Fruit fly (Drosophila melanogaster) Kc167 (cell line): ENCODE measurements around the gene CG13829.

Source experiments
- Myc ChIP-seq: fragments of >200 bp; optimal IDR thresholded peaks from 2 replicates; lab custom pipeline; 2017; ENCODE audit warnings: missing external identifiers
- Sin3A ChIP-seq: fragments of >200 bp; optimal IDR thresholded peaks from 2 replicates; lab custom pipeline; 2018; ENCODE audit warnings: missing external identifiers
- h ChIP-seq: fragments of >200 bp; optimal IDR thresholded peaks from 3 replicates; lab custom pipeline; 2018; ENCODE audit warnings: missing external identifiers
- insv ChIP-seq: fragments of >200 bp; optimal IDR thresholded peaks from 3 replicates; lab custom pipeline; 2018; ENCODE audit warnings: missing external identifiers
- psq ChIP-seq: fragments of >200 bp; optimal IDR thresholded peaks from 2 replicates; lab custom pipeline; 2017; ENCODE audit warnings: missing external identifiers
- ttk ChIP-seq: sonication (Bioruptor generic); optimal IDR thresholded peaks from 2 replicates; lab custom pipeline; 2017; ENCODE audit warnings: missing external identifiers

CG13829 gene

dm6 chr3R:23131341-23131884, 29.7 kb downstream of the CG13829 start:
- TF ChIP-seq insv (lab: Kevin White, UChicago): no peak
- TF ChIP-seq ttk (lab: Kevin White, UChicago): no peak
- TF ChIP-seq Myc (lab: Kevin White, UChicago): no peak
- no peak for TF ChIP-seq psq
- no peak for TF ChIP-seq h
- no peak for TF ChIP-seq Sin3A

dm6 chr3R:23130884-23131283, 30.3 kb downstream of the CG13829 start:
- TF ChIP-seq Myc (lab: Kevin White, UChicago) (no peak), ttk (lab: Kevin White, UChicago) (no peak), insv (lab: Kevin White, UChicago) (no peak), psq (no peak)

DNA sequence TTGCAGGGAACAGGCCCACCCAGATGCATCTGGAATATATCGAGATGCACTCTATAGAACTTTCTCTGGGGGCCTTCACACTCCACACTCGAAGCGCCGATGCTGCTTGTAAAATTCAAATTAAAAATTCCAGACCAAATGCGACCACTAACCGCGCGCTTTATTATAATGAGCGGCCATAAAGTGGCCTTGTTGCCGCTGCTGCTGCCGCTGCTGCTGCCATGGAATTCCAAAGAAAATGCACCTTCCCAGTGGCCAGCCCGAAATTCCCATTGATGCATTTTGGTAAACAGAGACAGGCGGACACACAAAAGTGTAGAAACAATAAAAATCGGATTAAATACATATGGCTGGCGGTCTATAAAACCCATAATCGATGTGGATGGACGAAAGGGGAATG, 31.0 kb downstream of the CG13829 start:
- TF ChIP-seq psq (no peak), ttk (lab: Kevin White, UChicago) (no peak), h (no peak), insv (lab: Kevin White, UChicago) (no peak), Myc (lab: Kevin White, UChicago) (no peak), Sin3A (no peak)

DNA sequence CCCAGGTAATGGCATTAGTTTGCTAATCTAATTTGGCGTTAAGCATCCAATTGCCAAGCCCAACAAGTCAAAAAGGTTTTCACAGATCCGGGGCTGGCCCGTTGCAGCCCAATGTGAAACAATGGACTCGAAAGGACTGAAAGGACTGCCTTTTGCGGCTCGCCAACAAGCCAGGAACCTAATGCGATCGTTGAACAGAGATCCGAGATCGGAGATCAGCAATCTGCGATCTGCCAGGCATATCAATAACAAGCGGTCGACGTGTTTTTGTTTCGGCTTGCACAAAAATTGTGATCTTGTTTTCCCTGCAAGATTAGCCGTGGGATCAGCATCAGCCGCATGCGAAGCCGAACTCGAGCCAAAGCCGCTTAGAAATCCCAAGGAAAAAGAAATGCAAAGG, 31.5 kb downstream of the CG13829 start:
- TF ChIP-seq psq (no peak), ttk (lab: Kevin White, UChicago) (no peak), insv (lab: Kevin White, UChicago) (no peak), Sin3A (no peak), Myc (lab: Kevin White, UChicago) (no peak), h (no peak)

- TF ChIP-seq ttk (lab: Kevin White, UChicago) (no peak), insv (lab: Kevin White, UChicago) (no peak), Sin3A (no peak), h (no peak), Myc (lab: Kevin White, UChicago) (no peak), psq (no peak)
Observed at dm6 chr3R:23127796-23128195, 33.3 kb downstream of the CG13829 start, which contains the start of gene CG31457. TSS of gene CG31457 (minus strand) at chr3R:23127981.

- TF ChIP-seq insv (lab: Kevin White, UChicago) (no peak), Sin3A (no peak), Myc (lab: Kevin White, UChicago) (no peak), ttk (lab: Kevin White, UChicago) (no peak), h (no peak), psq (no peak)
Observed at dm6 chr3R:23126241-23127022, 34.7 kb downstream of the CG13829 start, which contains the start of gene CG31365. TSS of gene CG31365 (minus strand) at chr3R:23126422.

DNA sequence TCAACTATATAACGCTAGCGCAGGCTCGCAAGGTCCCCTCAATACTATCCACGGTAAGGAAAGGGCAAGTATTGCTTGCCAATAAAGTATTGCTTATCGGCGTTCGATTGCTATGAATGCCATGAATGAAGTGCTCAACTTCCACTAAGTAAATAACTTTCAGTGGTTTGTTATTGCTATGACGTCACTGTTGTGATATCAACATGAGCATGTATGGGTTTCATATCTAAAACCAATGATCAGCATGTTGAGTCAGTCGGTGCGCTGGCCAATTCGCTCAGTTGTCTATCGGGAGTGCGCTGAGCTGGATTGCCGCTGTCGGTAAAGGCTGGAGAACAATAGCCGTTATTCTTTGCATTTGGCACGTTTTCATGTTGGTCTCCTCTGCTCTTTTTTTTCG, 40.2 kb downstream of the CG13829 start:
- TF ChIP-seq Myc (lab: Kevin White, UChicago) (no peak), Sin3A (no peak), h (no peak), psq (no peak), insv (lab: Kevin White, UChicago) (no peak), ttk (lab: Kevin White, UChicago) (no peak)

DNA sequence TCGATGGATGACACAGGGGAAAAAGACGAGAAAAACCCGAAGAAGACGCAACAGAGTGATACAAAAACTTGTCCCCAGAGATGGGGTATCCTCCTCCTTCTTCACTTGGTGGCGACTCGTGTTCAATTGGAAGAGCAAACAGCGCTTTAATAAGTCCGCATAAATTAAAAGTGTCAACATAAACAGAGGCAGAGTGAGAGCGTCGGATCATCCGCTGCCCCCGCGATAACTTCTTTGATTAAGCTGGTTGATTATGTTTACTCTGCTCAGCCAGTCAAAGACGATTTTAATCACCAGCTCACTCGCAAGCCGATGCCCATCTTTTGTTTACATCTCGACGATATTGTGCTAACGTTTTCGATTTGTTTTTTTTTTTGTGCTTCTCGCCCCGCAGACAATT, 41.3 kb downstream of the CG13829 start:
- TF ChIP-seq Myc (lab: Kevin White, UChicago): no peak
- no peak for TF ChIP-seq psq
- no peak for TF ChIP-seq ttk (lab: Kevin White, UChicago)
- TF ChIP-seq h: no peak
- TF ChIP-seq insv (lab: Kevin White, UChicago): no peak
- TF ChIP-seq Sin3A: no peak

dm6 chr3R:23117683-23118470, 43.3 kb downstream of the CG13829 start, which contains the start of the genes Rassf and CenB1A:
TSS of gene Rassf (minus strand) at chr3R:23117931.
TSS of gene CenB1A (plus strand) at chr3R:23118400.
- no peak for TF ChIP-seq ttk (lab: Kevin White, UChicago)
- no peak for TF ChIP-seq psq
- no peak for TF ChIP-seq h
- TF ChIP-seq Myc (lab: Kevin White, UChicago): no peak
- TF ChIP-seq Sin3A: no peak
- TF ChIP-seq insv (lab: Kevin White, UChicago): no peak

DNA sequence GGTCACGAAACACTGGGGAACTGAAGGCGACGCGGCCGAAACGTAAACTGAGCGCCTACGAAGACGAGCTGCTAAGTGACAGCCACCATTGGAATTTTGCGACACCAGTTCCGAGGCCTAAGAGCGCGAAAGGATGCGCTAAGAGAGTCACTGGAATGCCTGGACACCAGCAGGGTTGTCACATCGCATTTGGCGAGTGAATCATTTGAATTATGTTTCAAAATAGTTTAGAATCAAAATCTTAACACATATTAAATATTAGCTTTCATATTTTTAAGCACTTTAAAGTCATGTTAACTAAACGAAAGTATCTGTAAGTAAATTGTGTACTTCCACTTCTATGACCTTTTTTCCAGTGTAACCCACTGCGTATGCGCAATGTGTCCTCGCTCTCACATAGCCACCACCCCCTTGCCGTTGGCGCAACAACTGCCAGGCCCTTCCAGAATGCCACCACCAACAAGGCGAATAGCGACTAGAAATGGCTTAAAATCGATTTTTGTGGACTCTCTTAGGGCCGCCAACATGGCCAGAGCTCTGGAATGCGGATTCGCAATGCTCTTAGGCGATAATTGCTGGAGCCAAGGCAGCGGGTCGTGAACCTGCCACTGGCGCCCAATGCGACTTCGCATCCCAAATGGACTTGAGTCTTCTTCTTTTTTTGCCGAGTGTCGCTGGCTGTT, 48.3 kb downstream of the CG13829 start, which contains the start of gene Cow:
Cow (minus strand) TSS at position 51 of the 683 bp plus-strand sequence.
- TF ChIP-seq Sin3A: no peak
- TF ChIP-seq ttk (lab: Kevin White, UChicago): no peak
- no peak for TF ChIP-seq insv (lab: Kevin White, UChicago)
- TF ChIP-seq Myc (lab: Kevin White, UChicago): no peak
- TF ChIP-seq psq: no peak
- TF ChIP-seq h: no peak

dm6 chr3R:23110724-23111123, 50.4 kb downstream of the CG13829 start:
- TF ChIP-seq insv (lab: Kevin White, UChicago) (no peak), Sin3A (no peak), ttk (lab: Kevin White, UChicago) (no peak)
